Fruit fly (Drosophila melanogaster) whole organism, prepupa: ENCODE results near the gene Lerp.

Source experiments
- CG10631 ChIP-seq: fragments of 200-800 bp; sonication (Bioruptor generic); optimal IDR thresholded peaks from 2 replicates; lab custom pipeline; 2016; ENCODE audit warnings: missing biosample characterization, missing genetic modification characterization
- CG10669 ChIP-seq: fragments of 200-800 bp; sonication (Bioruptor generic); optimal IDR thresholded peaks from 3 replicates; lab custom pipeline; 2018; ENCODE audit warnings: missing biosample characterization, mild to moderate bottlenecking, missing genetic modification characterization, moderate library complexity
- CG11294 ChIP-seq: fragments of 200-800 bp; sonication (Bioruptor generic); IDR thresholded peaks from 2 replicates; pipeline ENCODE4 v1.3.6; 2022; ENCODE audit warnings: missing biosample characterization, missing genetic modification characterization
- CG11762 ChIP-seq: fragments of 200-800 bp; sonication (Bioruptor generic); optimal IDR thresholded peaks from 3 replicates; lab custom pipeline; 2016; ENCODE audit warnings: missing biosample characterization, missing genetic modification characterization; ENCODE audit not compliant: insufficient read depth
- CG15336 ChIP-seq: fragments of 200-800 bp; sonication (Bioruptor generic); IDR thresholded peaks from 2 replicates; pipeline ENCODE4 v1.3.6; 2022; ENCODE audit warnings: missing biosample characterization, missing genetic modification characterization
- CG16779 ChIP-seq: fragments of 200-800 bp; sonication (Bioruptor generic); optimal IDR thresholded peaks from 3 replicates; lab custom pipeline; 2017; ENCODE audit warnings: missing biosample characterization, mild to moderate bottlenecking, missing genetic modification characterization
- CG3032 ChIP-seq: fragments of 200-800 bp; optimal IDR thresholded peaks from 2 replicates; lab custom pipeline; 2019; ENCODE audit warnings: missing biosample characterization, mild to moderate bottlenecking, missing genetic modification characterization, moderate library complexity
- CG32006 ChIP-seq: fragments of 200-800 bp; sonication (Bioruptor generic); optimal IDR thresholded peaks from 3 replicates; lab custom pipeline; 2017; ENCODE audit warnings: missing biosample characterization, mild to moderate bottlenecking, missing genetic modification characterization
- CG34406 ChIP-seq: fragments of 200-800 bp; sonication (Bioruptor generic); optimal IDR thresholded peaks from 3 replicates; lab custom pipeline; 2016; ENCODE audit warnings: missing biosample characterization, missing genetic modification characterization
- CG3919 ChIP-seq: fragments of 200-800 bp; sonication (Bioruptor generic); optimal IDR thresholded peaks from 3 replicates; lab custom pipeline; 2016; ENCODE audit warnings: missing biosample characterization, missing genetic modification characterization
- CG4318 ChIP-seq: fragments of 200-800 bp; sonication (Bioruptor generic); optimal IDR thresholded peaks from 3 replicates; lab custom pipeline; 2017; ENCODE audit warnings: missing biosample characterization, mild to moderate bottlenecking, missing genetic modification characterization
- CG6163 ChIP-seq: fragments of 200-800 bp; sonication (Bioruptor generic); IDR thresholded peaks from 3 replicates; pipeline ENCODE4 v1.3.6; 2022; ENCODE audit warnings: missing biosample characterization, missing genetic modification characterization
- CG6276 ChIP-seq: fragments of 200-800 bp; sonication (Bioruptor generic); optimal IDR thresholded peaks from 2 replicates; lab custom pipeline; 2017; ENCODE audit warnings: missing biosample characterization, mild to moderate bottlenecking, missing genetic modification characterization
- CG6808 ChIP-seq: fragments of 200-800 bp; sonication (Bioruptor generic); optimal IDR thresholded peaks from 3 replicates; lab custom pipeline; 2017; ENCODE audit warnings: missing biosample characterization, missing genetic modification characterization, mild to moderate bottlenecking, moderate library complexity, missing genetic modification reagents
- CG6854 ChIP-seq: fragments of 200-800 bp; sonication (Bioruptor generic); optimal IDR thresholded peaks from 2 replicates; lab custom pipeline; 2017; ENCODE audit warnings: missing biosample characterization, mild to moderate bottlenecking, missing genetic modification characterization
- CG7368 ChIP-seq: fragments of 200-800 bp; sonication (Bioruptor generic); optimal IDR thresholded peaks from 3 replicates; lab custom pipeline; 2016; ENCODE audit warnings: missing biosample characterization, missing genetic modification characterization
- CG8119 ChIP-seq: fragments of 200-800 bp; sonication (Bioruptor generic); IDR thresholded peaks from 3 replicates; pipeline ENCODE4 v1.3.6; 2022; ENCODE audit warnings: missing biosample characterization, missing genetic modification characterization
- CG8319 ChIP-seq: fragments of 200-800 bp; sonication (Bioruptor generic); optimal IDR thresholded peaks from 3 replicates; lab custom pipeline; 2016; ENCODE audit warnings: missing biosample characterization, missing genetic modification characterization
- CG9139 ChIP-seq: fragments of 200-800 bp; sonication (Bioruptor generic); optimal IDR thresholded peaks from 3 replicates; lab custom pipeline; 2017; ENCODE audit warnings: missing biosample characterization, mild to moderate bottlenecking, missing genetic modification characterization
- Eip75B ChIP-seq: fragments of 200-800 bp; sonication (Bioruptor generic); optimal IDR thresholded peaks from 3 replicates; lab custom pipeline; 2016; ENCODE audit warnings: missing biosample characterization, missing genetic modification characterization
- Eip78C ChIP-seq: fragments of 200-800 bp; sonication (Bioruptor generic); peaks from one replicate; lab custom pipeline; 2016; ENCODE audit warnings: missing biosample characterization, missing genetic modification characterization
- Eip93F ChIP-seq: fragments of 200-800 bp; sonication (Bioruptor generic); optimal IDR thresholded peaks from 2 replicates; lab custom pipeline; 2016; ENCODE audit warnings: missing biosample characterization, mild to moderate bottlenecking, missing genetic modification characterization
- Ets21C ChIP-seq: fragments of 200-800 bp; sonication (Bioruptor generic); optimal IDR thresholded peaks from 3 replicates; lab custom pipeline; 2016; ENCODE audit warnings: missing biosample characterization, missing genetic modification characterization
- Ets96B ChIP-seq: fragments of 200-800 bp; optimal IDR thresholded peaks from 2 replicates; lab custom pipeline; 2019; ENCODE audit warnings: missing biosample characterization, mild to moderate bottlenecking, missing genetic modification characterization, moderate library complexity
- Gug ChIP-seq: fragments of 200-800 bp; sonication (Bioruptor generic); IDR thresholded peaks from 2 replicates; pipeline ENCODE4 v1.3.6; 2022; ENCODE audit warnings: missing biosample characterization, missing genetic modification characterization
- Hr39 ChIP-seq: fragments of 200-800 bp; sonication (Bioruptor generic); optimal IDR thresholded peaks from 2 replicates; lab custom pipeline; 2016; ENCODE audit warnings: missing biosample characterization, missing genetic modification characterization
- Hr4 ChIP-seq: fragments of 200-800 bp; sonication (Bioruptor generic); optimal IDR thresholded peaks from 3 replicates; lab custom pipeline; 2016; ENCODE audit warnings: missing biosample characterization, missing genetic modification characterization
- Lpt ChIP-seq: fragments of 200-800 bp; sonication (Bioruptor generic); optimal IDR thresholded peaks from 3 replicates; lab custom pipeline; 2016; ENCODE audit warnings: missing biosample characterization, missing genetic modification characterization
- Met ChIP-seq: fragments of 200-800 bp; sonication (Bioruptor generic); optimal IDR thresholded peaks from 3 replicates; lab custom pipeline; 2016; ENCODE audit warnings: missing biosample characterization, missing genetic modification characterization
- OdsH ChIP-seq: fragments of 200-800 bp; sonication (Bioruptor generic); optimal IDR thresholded peaks from 3 replicates; lab custom pipeline; 2016; ENCODE audit warnings: missing biosample characterization, missing genetic modification characterization
- Smox ChIP-seq: fragments of 200-800 bp; sonication (Bioruptor generic); optimal IDR thresholded peaks from 3 replicates; lab custom pipeline; 2016; ENCODE audit warnings: missing biosample characterization, missing genetic modification characterization
- Sox102F ChIP-seq: fragments of 200-800 bp; sonication (Bioruptor generic); optimal IDR thresholded peaks from 2 replicates; lab custom pipeline; 2016; ENCODE audit warnings: missing biosample characterization, mild to moderate bottlenecking, missing genetic modification characterization
- acj6 ChIP-seq: fragments of 200-800 bp; sonication (Bioruptor generic); optimal IDR thresholded peaks from 3 replicates; lab custom pipeline; 2016; ENCODE audit warnings: missing biosample characterization, missing genetic modification characterization
- dsx ChIP-seq: fragments of 200-800 bp; optimal IDR thresholded peaks from 3 replicates; lab custom pipeline; 2019; ENCODE audit warnings: missing biosample characterization, mild to moderate bottlenecking, missing genetic modification characterization, moderate library complexity; ENCODE audit not compliant: poor library complexity, severe bottlenecking
- eg ChIP-seq: fragments of 200-800 bp; sonication (Bioruptor generic); IDR thresholded peaks from 3 replicates; pipeline ENCODE4 v1.3.6; 2022; ENCODE audit warnings: missing biosample characterization, missing genetic modification characterization
- fd85E ChIP-seq: fragments of 200-800 bp; sonication (Bioruptor generic); optimal IDR thresholded peaks from 3 replicates; lab custom pipeline; 2016; ENCODE audit warnings: missing biosample characterization, missing genetic modification characterization
- fkh ChIP-seq: fragments of 200-800 bp; sonication (Bioruptor generic); optimal IDR thresholded peaks from 3 replicates; lab custom pipeline; 2017; ENCODE audit warnings: missing biosample characterization, mild to moderate bottlenecking, missing genetic modification characterization, moderate library complexity
- net ChIP-seq: fragments of 200-800 bp; sonication (Bioruptor generic); optimal IDR thresholded peaks from 3 replicates; lab custom pipeline; 2016; ENCODE audit warnings: missing biosample characterization, missing genetic modification characterization
- pdm3 ChIP-seq: fragments of 200-800 bp; sonication (Bioruptor generic); optimal IDR thresholded peaks from 3 replicates; lab custom pipeline; 2016; ENCODE audit warnings: missing biosample characterization, missing genetic modification characterization
- ss ChIP-seq, 2 experiments: fragments of 200-800 bp; sonication (Bioruptor generic); optimal IDR thresholded peaks; 2 replicates in 1 of 2; 3 replicates in 1 of 2; lab custom pipeline; 2017 to 2018; ENCODE audit warnings: mild to moderate bottlenecking in 2 of 2, missing biosample characterization in 2 of 2, missing genetic modification characterization in 2 of 2, moderate library complexity in 1 of 2
- svp ChIP-seq: fragments of 200-800 bp; sonication (Bioruptor generic); peaks from one replicate; lab custom pipeline; 2016; ENCODE audit warnings: missing biosample characterization, missing genetic modification characterization
- topi ChIP-seq: fragments of 200-800 bp; sonication (Bioruptor generic); optimal IDR thresholded peaks from 3 replicates; lab custom pipeline; 2016; ENCODE audit warnings: missing biosample characterization, missing genetic modification characterization
- vri ChIP-seq: fragments of 200-800 bp; sonication (Bioruptor generic); optimal IDR thresholded peaks from 3 replicates; lab custom pipeline; 2016; ENCODE audit warnings: missing biosample characterization, mild to moderate bottlenecking, missing genetic modification characterization

The Lerp gene

DNA sequence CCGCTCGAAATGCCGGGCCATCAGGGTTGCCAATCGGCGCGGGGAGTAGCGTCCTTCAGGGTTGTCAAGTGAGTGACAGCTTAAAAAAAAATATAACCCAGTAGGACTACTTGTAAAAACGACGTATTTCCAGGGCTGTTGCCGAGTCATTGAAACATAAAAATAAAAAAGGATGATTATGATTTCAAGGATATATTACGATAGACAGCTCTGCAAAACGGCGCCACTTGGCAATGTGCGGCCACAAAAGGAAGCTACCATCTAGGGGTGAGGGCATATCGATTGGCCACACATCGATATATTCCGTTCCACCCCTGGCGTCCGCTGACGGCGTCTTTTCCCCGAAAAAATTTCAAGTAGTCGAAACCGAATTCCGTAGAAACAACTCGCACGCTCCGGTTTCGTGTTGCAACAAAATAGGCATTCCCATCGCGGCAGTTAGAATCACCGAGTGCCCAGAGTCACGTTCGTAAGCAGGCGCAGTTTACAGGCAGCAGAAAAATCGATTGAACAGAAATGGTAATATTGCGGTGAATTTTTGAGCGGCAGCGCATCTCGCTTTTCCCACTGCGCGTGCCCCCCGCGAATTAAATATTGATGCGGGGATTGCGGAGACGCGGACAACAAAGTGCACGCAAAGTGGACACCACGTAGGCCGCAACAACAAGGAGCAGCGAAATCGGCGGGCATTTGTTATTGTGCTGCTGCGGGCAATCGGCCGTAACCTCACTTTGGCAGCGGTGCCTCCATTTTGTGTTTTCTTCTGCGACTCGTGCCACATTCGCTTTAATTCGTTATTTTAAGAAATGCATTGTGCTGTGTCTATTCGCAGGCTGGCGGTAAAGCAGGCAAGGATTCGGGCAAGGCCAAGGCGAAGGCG lies 3.9 kb upstream of the Lerp start, which contains the start of the genes ball and His2Av (continued):
- TF ChIP-seq eg (GFP tag; lab: Robert Waterston, UW) (peak; percentile 80), fd85E (GFP tag; lab: Kevin White, UChicago) (no peak), CG6163 (GFP tag; lab: Robert Waterston, UW) (peak; percentile 81), Eip93F (GFP tag; lab: Kevin White, UChicago) (peak; percentile 51), CG8319 (GFP tag; lab: Kevin White, UChicago) (peak; percentile 72), CG6808 (GFP tag; lab: Kevin White, UChicago) (peak; percentile 6), CG7368 (GFP tag; lab: Kevin White, UChicago) (peak; percentile 70), Sox102F (GFP tag; lab: Kevin White, UChicago) (peak; percentile 69), CG6276 (GFP tag; lab: Kevin White, UChicago) (no peak), Smox (GFP tag; lab: Kevin White, UChicago) (peak; percentile 79), CG11294 (peak; percentile 27; the same call in 1 of the 2 replicates), CG4318 (no peak), CG3032 (tag; lab: Kevin White, UChicago) (peak; percentile 71), svp (GFP tag; lab: Kevin White, UChicago) (peak; percentile 88), vri (peak; percentile 69), net (GFP tag; lab: Kevin White, UChicago) (peak; percentile 83), fkh (GFP tag; lab: Kevin White, UChicago) (peak; percentile 6), pdm3 (GFP tag; lab: Kevin White, UChicago) (peak; percentile 87), Gug (peak; percentile 76), acj6 (peak; percentile 80), Ets96B (peak; percentile 53)

DNA sequence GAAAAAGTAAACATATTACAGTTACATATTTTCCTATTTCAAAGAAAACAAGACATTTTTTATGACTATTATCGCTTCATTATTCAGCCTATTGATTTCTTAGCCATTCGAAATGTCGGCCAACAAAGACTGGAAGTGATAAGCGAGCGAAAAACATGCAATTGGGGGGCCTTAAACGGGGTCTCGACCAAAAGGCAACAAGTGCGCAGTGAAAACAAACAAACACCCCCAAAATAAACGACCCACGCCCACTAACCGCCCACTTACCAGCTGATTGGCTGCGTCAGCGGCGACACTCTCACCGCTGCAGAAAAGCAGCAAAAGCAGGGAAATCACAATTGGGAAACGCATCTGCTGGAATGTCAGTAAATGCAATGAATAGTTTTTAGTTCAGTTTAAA lies 717 bp downstream of the Lerp start:
- TF ChIP-seq Met = no peak

DNA sequence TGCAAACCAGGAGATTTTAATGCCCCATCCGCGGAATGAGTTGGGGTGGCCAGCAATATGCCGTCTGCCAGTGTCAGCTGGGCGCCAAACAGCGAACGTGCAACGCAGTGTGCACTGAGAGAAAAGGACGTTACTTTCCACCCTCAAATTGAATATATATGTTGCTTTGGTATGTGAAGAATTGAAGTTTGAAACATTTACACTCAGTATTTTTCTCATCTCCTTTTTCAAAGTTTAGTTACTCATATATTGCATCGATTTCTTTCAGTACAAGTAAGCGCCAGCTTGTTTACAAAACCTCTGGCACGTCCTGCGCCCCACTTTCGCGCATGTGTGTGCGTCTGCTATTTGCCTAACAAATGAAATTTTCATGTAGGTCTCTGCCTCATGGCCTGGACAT lies 3.7 kb downstream of the Lerp start:
- TF ChIP-seq CG6808 (GFP tag; lab: Kevin White, UChicago) = peak; percentile 16
- TF ChIP-seq Ets21C (GFP tag; lab: Kevin White, UChicago) = peak; percentile 29
- TF ChIP-seq fd85E (GFP tag; lab: Kevin White, UChicago) = no peak
- TF ChIP-seq CG7368 (GFP tag; lab: Kevin White, UChicago) = peak; percentile 20
- peak; percentile 65 for TF ChIP-seq eg (GFP tag; lab: Robert Waterston, UW)
- no peak for TF ChIP-seq CG11762 (GFP tag; lab: Kevin White, UChicago)
- peak; percentile 68 for TF ChIP-seq CG3032 (tag; lab: Kevin White, UChicago)
- TF ChIP-seq CG16779 (tag; lab: Kevin White, UChicago) = peak; percentile 62
- no peak for TF ChIP-seq Eip93F (GFP tag; lab: Kevin White, UChicago)
- no peak for TF ChIP-seq Lpt (GFP tag; lab: Kevin White, UChicago)
- TF ChIP-seq CG34406 (GFP tag; lab: Kevin White, UChicago) = peak; percentile 0
- TF ChIP-seq CG6854 (GFP tag; lab: Kevin White, UChicago) = no peak
- peak; percentile 50 for TF ChIP-seq Met
- TF ChIP-seq fkh (GFP tag; lab: Kevin White, UChicago) = peak; percentile 8
- TF ChIP-seq CG15336 (GFP tag; lab: Robert Waterston, UW) = peak; percentile 39; the same call in 1 of the 2 replicates
- peak; percentile 37 for TF ChIP-seq Smox (GFP tag; lab: Kevin White, UChicago)
- TF ChIP-seq CG10669 (GFP tag; lab: Kevin White, UChicago) = peak; percentile 29
- peak; percentile 48 for TF ChIP-seq OdsH (GFP tag; lab: Kevin White, UChicago)
- peak; percentile 77 for TF ChIP-seq Eip75B
- TF ChIP-seq CG8119 (GFP tag; lab: Robert Waterston, UW) = peak; percentile 64
- TF ChIP-seq Hr4 (GFP tag; lab: Kevin White, UChicago) = no peak
- peak; percentile 80 for TF ChIP-seq CG6163 (GFP tag; lab: Robert Waterston, UW)
- TF ChIP-seq Eip78C (GFP tag; lab: Kevin White, UChicago) = peak; percentile 73
- peak; percentile 50 for TF ChIP-seq Hr39 (GFP tag; lab: Kevin White, UChicago)
- peak in 1 of 2 experiments; percentile 53 for TF ChIP-seq ss (GFP tag; optimal IDR thresholded peaks at IDR 0.05; lab: Kevin White, UChicago)
- TF ChIP-seq CG10631 (GFP tag; lab: Kevin White, UChicago) = peak; percentile 46
- peak; percentile 16 for TF ChIP-seq acj6
- peak; percentile 34; the same call in 1 of the 2 replicates for TF ChIP-seq CG11294
- TF ChIP-seq CG6276 (GFP tag; lab: Kevin White, UChicago) = no peak
- TF ChIP-seq CG8319 (GFP tag; lab: Kevin White, UChicago) = no peak
- peak; percentile 75 for TF ChIP-seq Gug
- TF ChIP-seq CG9139 = no peak
- peak; percentile 33 for TF ChIP-seq dsx (GFP tag; lab: Kevin White, UChicago)
- TF ChIP-seq CG32006 = peak; percentile 52
- TF ChIP-seq topi = peak; percentile 49
- peak; percentile 41 for TF ChIP-seq Ets96B
- TF ChIP-seq CG3919 (GFP tag; lab: Kevin White, UChicago) = peak; percentile 34
- peak; percentile 23 for TF ChIP-seq Sox102F (GFP tag; lab: Kevin White, UChicago)
